Worm (Caenorhabditis elegans): ENCODE measurements around the gene C27H5.6.

ce11 chrII:7196040-7196439, 9.0 kb upstream of the C27H5.6 start, which contains the start of gene maoc-1:
- TF ChIP-seq dao-5 (tag; optimal IDR thresholded peaks at IDR 0.05) (no peak), him-1 (tag; optimal IDR thresholded peaks at IDR 0.05) (no peak)

Data from whole organism, L4/young adult.